Worm (Caenorhabditis elegans) whole organism, mixed stage, embryonic: ENCODE measurements around the gene cyp-29A4.

Experiments used
- blmp-1 ChIP-seq: fragments of 150-350 bp; optimal IDR thresholded peaks from 2 replicates; lab custom pipeline; 2014; ENCODE audit warnings: missing biosample characterization, missing genetic modification characterization
- ceh-83 ChIP-seq: fragments of 200-800 bp; sonication (Bioruptor generic); optimal IDR thresholded peaks from 2 replicates; lab custom pipeline; 2018; ENCODE audit warnings: mild to moderate bottlenecking, missing genetic modification characterization, missing compliant biosample characterization
- ces-1 ChIP-seq: fragments of 150-350 bp; optimal IDR thresholded peaks from 2 replicates; lab custom pipeline; 2014; ENCODE audit warnings: missing biosample characterization, missing genetic modification reagents, missing genetic modification characterization
- elt-3 ChIP-seq: fragments of 150-350 bp; optimal IDR thresholded peaks from 2 replicates; lab custom pipeline; 2014; ENCODE audit warnings: missing biosample characterization, missing genetic modification characterization
- mab-5 ChIP-seq: fragments of 150-350 bp; optimal IDR thresholded peaks from 2 replicates; lab custom pipeline; 2014; ENCODE audit warnings: missing biosample characterization, missing genetic modification characterization
- mep-1 ChIP-seq: fragments of 150-350 bp; optimal IDR thresholded peaks from 2 replicates; lab custom pipeline; 2017; ENCODE audit warnings: missing biosample characterization, missing genetic modification reagents, missing genetic modification characterization, inconsistent platforms
- nhr-12 ChIP-seq: fragments of 150-350 bp; optimal IDR thresholded peaks from 2 replicates; lab custom pipeline; 2014; ENCODE audit warnings: missing biosample characterization, missing genetic modification characterization
- nhr-237 ChIP-seq: fragments of 150-350 bp; optimal IDR thresholded peaks from 2 replicates; lab custom pipeline; 2014; ENCODE audit warnings: missing biosample characterization, missing genetic modification characterization
- pha-4 ChIP-seq: fragments of 150-350 bp; optimal IDR thresholded peaks from 2 replicates; lab custom pipeline; 2018; ENCODE audit warnings: missing biosample characterization, missing genetic modification reagents, missing genetic modification characterization
- unc-39 ChIP-seq: fragments of 150-350 bp; optimal IDR thresholded peaks from 2 replicates; lab custom pipeline; 2014; ENCODE audit warnings: missing biosample characterization, missing genetic modification characterization
- unc-62 ChIP-seq: fragments of 150-350 bp; optimal IDR thresholded peaks from 2 replicates; lab custom pipeline; 2014; ENCODE audit warnings: missing biosample characterization, missing genetic modification reagents, missing genetic modification characterization
- zip-8 ChIP-seq: fragments of 150-350 bp; optimal IDR thresholded peaks from 2 replicates; lab custom pipeline; 2014; ENCODE audit warnings: missing biosample characterization, missing genetic modification characterization
- ztf-11 ChIP-seq: fragments of 150-350 bp; optimal IDR thresholded peaks from 2 replicates; lab custom pipeline; 2014; ENCODE audit warnings: missing biosample characterization, missing genetic modification characterization

ce11 chrV:9616130-9616529 lies 38.4 kb upstream of the cyp-29A4 start:
- TF ChIP-seq ztf-11 (tag; lab: Kevin White, UChicago) (no peak), pha-4 (tag; lab: Kevin White, UChicago) (no peak), blmp-1 (tag; lab: Kevin White, UChicago) (no peak), mab-5 (tag; lab: Kevin White, UChicago) (no peak), zip-8 (tag; lab: Kevin White, UChicago) (no peak), ces-1 (GFP tag; lab: Kevin White, UChicago) (no peak), ceh-83 (GFP tag; lab: Kevin White, UChicago) (no peak), nhr-12 (no peak), unc-62 (GFP tag; lab: Kevin White, UChicago) (no peak), elt-3 (tag; lab: Kevin White, UChicago) (no peak), nhr-237 (tag; lab: Kevin White, UChicago) (no peak), unc-39 (no peak), mep-1 (tag; lab: Kevin White, UChicago) (no peak)
